Worm (Caenorhabditis elegans) whole organism, L1 larva: Measurements from ENCODE around the gene twk-12.

Experiments
- Y116A8C.19 ChIP-seq: sonication (generic microtip); optimal IDR thresholded peaks from 2 replicates; lab custom pipeline; 2016; ENCODE audit warnings: missing compliant biosample characterization, missing genetic modification characterization, borderline replicate concordance
- ceh-88 ChIP-seq: fragments of 200-800 bp; sonication (Bioruptor generic); IDR thresholded peaks from 2 replicates; pipeline ENCODE4 v1.3.6; 2022; ENCODE audit warnings: missing genetic modification characterization, missing compliant biosample characterization
- efl-3 ChIP-seq: fragments of 200-800 bp; sonication (Bioruptor generic); optimal IDR thresholded peaks from 2 replicates; lab custom pipeline; 2018; ENCODE audit warnings: mild to moderate bottlenecking, missing genetic modification characterization, missing compliant biosample characterization
- isw-1 ChIP-seq: fragments of 200-800 bp; sonication (Bioruptor generic); IDR thresholded peaks from 2 replicates; pipeline ENCODE4 v1.3.6; 2022; ENCODE audit warnings: missing genetic modification characterization, missing compliant biosample characterization
- lir-3 ChIP-seq: sonication (generic microtip); optimal IDR thresholded peaks from 2 replicates; lab custom pipeline; 2016; ENCODE audit warnings: mild to moderate bottlenecking, missing genetic modification characterization, moderate library complexity, missing compliant biosample characterization; ENCODE audit not compliant: poor library complexity
- lsy-2 ChIP-seq, 2 experiments: fragments of 150-350 bp; optimal IDR thresholded peaks; 2 replicates each; lab custom pipeline; 2014; ENCODE audit warnings: missing biosample characterization in 2 of 2, missing genetic modification characterization in 2 of 2
- mep-1 ChIP-seq: fragments of 150-350 bp; optimal IDR thresholded peaks from 2 replicates; lab custom pipeline; 2014; ENCODE audit warnings: missing biosample characterization, missing genetic modification characterization
- nhr-12 ChIP-seq: sonication (generic microtip); optimal IDR thresholded peaks from 2 replicates; lab custom pipeline; 2017; ENCODE audit warnings: missing biosample characterization, missing genetic modification characterization
- pqm-1 ChIP-seq: sonication (generic microtip); optimal IDR thresholded peaks from 3 replicates; lab custom pipeline; 2017; ENCODE audit warnings: missing biosample characterization, missing genetic modification characterization
- skn-1 ChIP-seq: fragments of 150-350 bp; optimal IDR thresholded peaks from 2 replicates; lab custom pipeline; 2014; ENCODE audit warnings: missing biosample characterization, missing genetic modification characterization
- zag-1 ChIP-seq: fragments of 150-350 bp; optimal IDR thresholded peaks from 2 replicates; lab custom pipeline; 2014; ENCODE audit warnings: missing biosample characterization, missing genetic modification characterization
- ztf-4 ChIP-seq: fragments of 150-350 bp; optimal IDR thresholded peaks from 2 replicates; lab custom pipeline; 2014; ENCODE audit warnings: missing biosample characterization, missing genetic modification characterization

ce11 chrV:10662000-10662399, 5.4 kb upstream of the twk-12 start:
- TF ChIP-seq ztf-4 (tag; lab: Kevin White, UChicago) (no peak), nhr-12 (tag; lab: Kevin White, UChicago) (no peak), isw-1 (no peak), pqm-1 (tag; lab: Kevin White, UChicago) (no peak), mep-1 (tag; lab: Kevin White, UChicago) (no peak), zag-1 (tag; lab: Kevin White, UChicago) (no peak), efl-3 (GFP tag; lab: Kevin White, UChicago) (no peak), lir-3 (no peak), skn-1 (tag; lab: Kevin White, UChicago) (no peak), ceh-88 (GFP tag; lab: Robert Waterston, UW) (no peak), Y116A8C.19 (no peak), lsy-2 (tag; optimal IDR thresholded peaks at IDR 0.05; lab: Kevin White, UChicago) (no peak)
